Worm (Caenorhabditis elegans): ENCODE data around the gene C07H6.9.

- TF ChIP-seq hlh-30 (tag; optimal IDR thresholded peaks at IDR 0.05; ENCODE audit: insufficient read depth) (no peak), lin-11 (tag; optimal IDR thresholded peaks at IDR 0.05) (no peak), pat-9 (tag; optimal IDR thresholded peaks at IDR 0.05) (no peak), hlh-15 (tag; optimal IDR thresholded peaks at IDR 0.05) (no peak), rnt-1 (tag; optimal IDR thresholded peaks at IDR 0.05) (no peak), sdc-2 (tag; optimal IDR thresholded peaks at IDR 0.05) (no peak), pqm-1 (tag; optimal IDR thresholded peaks at IDR 0.05) (no peak), unc-86 (tag; optimal IDR thresholded peaks at IDR 0.05) (no peak), zip-5 (tag; optimal IDR thresholded peaks at IDR 0.05) (no peak)
Measured at ce11 chrIII:7542037-7542436, 42.8 kb upstream of the C07H6.9 start.

Data from whole organism, late embryonic.